Worm (Caenorhabditis elegans) whole organism, L3 larva: ENCODE data around the gene M04B2.7.
A peak's percentile ranks its signal among the peaks of the same experiment; 100 is the strongest.

Experiments used
- ama-1 ChIP-seq: fragments of 150-350 bp; optimal IDR thresholded peaks from 2 replicates; lab custom pipeline; 2018
- fos-1 ChIP-seq: fragments of 150-350 bp; optimal IDR thresholded peaks from 2 replicates; lab custom pipeline; 2014; ENCODE audit warnings: missing biosample characterization, missing genetic modification characterization
- lin-15B ChIP-seq: fragments of 150-350 bp; optimal IDR thresholded peaks from 2 replicates; lab custom pipeline; 2014; ENCODE audit warnings: missing biosample characterization, missing genetic modification characterization
- nhr-25 ChIP-seq: sonication (generic microtip); optimal IDR thresholded peaks from 2 replicates; lab custom pipeline; 2017; ENCODE audit warnings: missing biosample characterization, missing genetic modification characterization
- snpc-4 ChIP-seq: fragments of 150-350 bp; optimal IDR thresholded peaks from 2 replicates; lab custom pipeline; 2014; ENCODE audit warnings: missing biosample characterization, missing genetic modification characterization

DNA sequence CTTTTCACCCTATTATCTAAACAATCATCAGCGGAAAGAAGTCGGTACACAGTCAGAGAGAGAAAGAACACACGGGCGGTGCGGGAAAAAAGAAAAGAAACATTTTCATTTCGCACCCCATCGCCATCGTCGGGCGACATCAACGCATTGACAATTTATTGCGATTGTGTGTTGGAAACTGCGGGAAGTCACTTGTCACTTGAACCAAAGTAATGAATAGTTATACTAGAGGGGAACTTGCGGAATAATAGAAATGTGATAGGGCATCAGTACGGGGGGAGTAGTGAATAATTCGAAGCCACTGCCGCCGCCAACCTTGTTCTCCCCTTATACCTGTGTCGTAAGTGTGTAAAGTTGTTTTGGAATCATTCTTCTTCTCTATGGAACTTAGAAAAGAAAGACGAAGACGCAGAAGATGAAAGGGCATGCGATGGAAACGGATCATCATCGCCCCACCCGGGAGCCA lies 22.8 kb upstream of the M04B2.7 start:
- TF ChIP-seq ama-1 (lab: Kevin White, UChicago) (peak; percentile 14), lin-15B (tag; lab: Kevin White, UChicago) (no peak), snpc-4 (tag; lab: Kevin White, UChicago) (no peak), nhr-25 (no peak), fos-1 (tag; lab: Kevin White, UChicago) (no peak)
